Worm (Caenorhabditis elegans): ENCODE data around the gene mstr-2.
A peak's percentile ranks its signal among the peaks of the same experiment; 100 is the strongest.

mstr-2 gene

DNA sequence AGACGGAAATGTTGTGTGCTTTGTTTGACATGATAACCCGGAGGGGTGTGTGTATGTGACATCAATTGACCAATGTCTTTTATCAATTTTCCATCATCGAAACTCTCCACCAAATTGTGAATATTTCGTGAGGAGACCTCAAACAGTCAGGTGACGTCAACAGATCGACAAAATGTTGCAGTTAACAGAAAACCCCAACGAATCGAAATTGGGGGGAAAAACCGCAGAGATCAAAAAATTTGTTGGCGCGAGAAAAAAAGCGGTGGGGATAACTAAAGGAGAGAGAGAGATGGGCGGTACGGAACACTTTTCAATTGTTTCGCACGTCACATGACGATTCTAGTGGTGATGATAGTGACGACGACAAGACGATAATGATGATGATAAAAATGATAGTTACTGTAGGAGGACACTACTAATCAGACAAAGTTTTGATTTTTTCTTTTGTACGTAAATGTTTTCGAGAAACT is 25.7 kb downstream of the mstr-2 start (continued):
- TF ChIP-seq tlf-1 (GFP tag; optimal IDR thresholded peaks at IDR 0.05) (no peak), ztf-26 (tag; optimal IDR thresholded peaks at IDR 0.05) (peak; percentile 65), attf-3 (GFP tag; conservative IDR thresholded peaks at IDR 0.05) (no peak), madf-10 (tag; optimal IDR thresholded peaks at IDR 0.05) (peak; percentile 35), lsl-1 (GFP tag; optimal IDR thresholded peaks at IDR 0.05) (no peak), nfyb-1 (GFP tag; IDR thresholded peaks at IDR 0.05) (no peak), rcor-1 (GFP tag; IDR thresholded peaks at IDR 0.05) (no peak), lin-40 (tag; optimal IDR thresholded peaks at IDR 0.05) (peak; percentile 60), ztf-6 (GFP tag; IDR thresholded peaks at IDR 0.05) (no peak), ceh-91 (GFP tag; IDR thresholded peaks at IDR 0.05) (no peak), hrde-1 (tag; optimal IDR thresholded peaks at IDR 0.05; ENCODE audit: borderline replicate concordance) (no peak), Y67H2A.10 (GFP tag; conservative IDR thresholded peaks at IDR 0.05) (no peak), lin-54 (GFP tag; optimal IDR thresholded peaks at IDR 0.05) (peak; percentile 36), dpff-1 (tag; optimal IDR thresholded peaks at IDR 0.05) (no peak), snpc-4 (GFP tag; optimal IDR thresholded peaks at IDR 0.05) (no peak), snpc-4 (tag; optimal IDR thresholded peaks at IDR 0.05) (peak in 1 of 4 experiments; percentile 20), snpc-1.1 (tag; optimal IDR thresholded peaks at IDR 0.05; ENCODE audit: insufficient read depth) (no peak), him-1 (tag; optimal IDR thresholded peaks at IDR 0.05) (no peak), Y79H2A.3 (GFP tag; conservative IDR thresholded peaks at IDR 0.05) (no peak), ceh-79 (tag; optimal IDR thresholded peaks at IDR 0.05) (no peak), ceh-58 (GFP tag; IDR thresholded peaks at IDR 0.05) (no peak), unc-62 (GFP tag; optimal IDR thresholded peaks at IDR 0.05) (peak; percentile 30), ccch-3 (GFP tag; optimal IDR thresholded peaks at IDR 0.05) (no peak), somi-1 (GFP tag; optimal IDR thresholded peaks at IDR 0.05) (peak; percentile 67), ztf-25 (GFP tag; IDR thresholded peaks at IDR 0.05) (no peak), mel-28 (tag; optimal IDR thresholded peaks at IDR 0.05; ENCODE audit: borderline replicate concordance) (no peak), zfh-2 (GFP tag; conservative IDR thresholded peaks at IDR 0.05) (no peak), hmg-20 (GFP tag; IDR thresholded peaks at IDR 0.05) (no peak), dox-1 (GFP tag; IDR thresholded peaks at IDR 0.05) (peak; percentile 27; the same call in 1 of the 2 replicates), tbx-9 (tag; optimal IDR thresholded peaks at IDR 0.05; ENCODE audit: borderline replicate concordance) (no peak), tbp1 (GFP tag; optimal IDR thresholded peaks at IDR 0.05) (peak; percentile 16), die-1 (tag; optimal IDR thresholded peaks at IDR 0.05) (peak; percentile 55), bed-1 (GFP tag; IDR thresholded peaks at IDR 0.05) (no peak), chd-7 (tag; optimal IDR thresholded peaks at IDR 0.05) (peak; percentile 13), nfya-1 (tag; optimal IDR thresholded peaks at IDR 0.05; ENCODE audit: borderline replicate concordance, insufficient read depth) (no peak), F52B5.7 (tag; optimal IDR thresholded peaks at IDR 0.05) (no peak), hlh-26 (GFP tag; conservative IDR thresholded peaks at IDR 0.05) (no peak), ets-4 (GFP tag; optimal IDR thresholded peaks at IDR 0.05) (peak; percentile 10), aptf-3 (GFP tag; IDR thresholded peaks at IDR 0.05) (no peak), nhr-90 (tag; optimal IDR thresholded peaks at IDR 0.05) (no peak), xnd-1 (tag; optimal IDR thresholded peaks at IDR 0.05) (no peak), dpl-1 (GFP tag; optimal IDR thresholded peaks at IDR 0.05) (no peak), snpc-3.4 (tag; optimal IDR thresholded peaks at IDR 0.05) (no peak), pbrm-1 (GFP tag; IDR thresholded peaks at IDR 0.05) (no peak), K12H6.12 (tag; optimal IDR thresholded peaks at IDR 0.05) (no peak), C06A6.2 (GFP tag; conservative IDR thresholded peaks at IDR 0.05) (no peak), F37B4.10 (GFP tag; IDR thresholded peaks at IDR 0.05) (no peak), attf-5 (GFP tag; optimal IDR thresholded peaks at IDR 0.05) (peak; percentile 48), ceh-40 (GFP tag; IDR thresholded peaks at IDR 0.05) (no peak)
